Fruit fly (Drosophila melanogaster) whole organism, adult: ENCODE results near the gene ringer.

Experiments used
- CG11617 ChIP-seq: fragments of 200-800 bp; sonication (Bioruptor generic); optimal IDR thresholded peaks from 2 replicates; lab custom pipeline; 2017; ENCODE audit warnings: mild to moderate bottlenecking, missing biosample characterization, missing genetic modification reagents, missing genetic modification characterization
- CG14711 ChIP-seq: fragments of 200-800 bp; sonication (Bioruptor generic); optimal IDR thresholded peaks from 2 replicates; lab custom pipeline; 2018; ENCODE audit warnings: missing biosample characterization, mild to moderate bottlenecking, missing genetic modification characterization, moderate library complexity
- CG33017 ChIP-seq: fragments of 200-800 bp; sonication (Bioruptor generic); optimal IDR thresholded peaks from 2 replicates; lab custom pipeline; 2018; ENCODE audit warnings: missing biosample characterization, mild to moderate bottlenecking, missing genetic modification characterization, moderate library complexity
- CG5204 ChIP-seq: fragments of 200-800 bp; sonication (Bioruptor generic); optimal IDR thresholded peaks from 2 replicates; lab custom pipeline; 2016; ENCODE audit warnings: missing biosample characterization, missing genetic modification characterization
- CG7045 ChIP-seq: fragments of 200-800 bp; sonication (Bioruptor generic); optimal IDR thresholded peaks from 2 replicates; lab custom pipeline; 2017; ENCODE audit warnings: missing biosample characterization, mild to moderate bottlenecking, missing genetic modification characterization
- Clk ChIP-seq: fragments of 200-800 bp; sonication (Bioruptor generic); optimal IDR thresholded peaks from 2 replicates; lab custom pipeline; 2017; ENCODE audit warnings: missing biosample characterization, missing genetic modification characterization
- Mnt ChIP-seq: fragments of 200-800 bp; sonication (Bioruptor generic); optimal IDR thresholded peaks from 2 replicates; lab custom pipeline; 2016; ENCODE audit warnings: missing biosample characterization, mild to moderate bottlenecking, missing genetic modification characterization

- no peak for TF ChIP-seq CG7045
- TF ChIP-seq Mnt (GFP tag; lab: Kevin White, UChicago) = no peak
- TF ChIP-seq CG33017 (tag; lab: Kevin White, UChicago) = no peak
- no peak for TF ChIP-seq CG14711 (tag; lab: Kevin White, UChicago)
- no peak for TF ChIP-seq CG11617
- no peak for TF ChIP-seq CG5204 (GFP tag; lab: Kevin White, UChicago)
- no peak for TF ChIP-seq Clk (GFP tag; lab: Kevin White, UChicago)
These were observed 39.8 kb downstream of the ringer start, which contains the start of the genes CG13041 and CG13060 for dm6 chr3L:16319399-16319906.
